Fruit fly (Drosophila melanogaster): Measurements from ENCODE around the gene cyc.

The cyc gene

dm6 chr3L:19778530-19778929 is 37.2 kb downstream of the cyc start:
- no peak for TF ChIP-seq CG18619 (GFP tag; optimal IDR thresholded peaks at IDR 0.05)
- peak; percentile 76 for TF ChIP-seq Med (GFP tag)
- peak; percentile 41 for TF ChIP-seq Hmr (GFP tag; optimal IDR thresholded peaks at IDR 0.05)
- peak; percentile 76 for TF ChIP-seq CG13894 (tag; optimal IDR thresholded peaks at IDR 0.05)
- TF ChIP-seq CG12769 (tag; optimal IDR thresholded peaks at IDR 0.05) = peak; percentile 58
- peak; percentile 18 for TF ChIP-seq PHDP (tag; optimal IDR thresholded peaks at IDR 0.05)
- TF ChIP-seq lab (GFP tag; optimal IDR thresholded peaks at IDR 0.05) = peak; percentile 33
- TF ChIP-seq CG8290 (GFP tag; optimal IDR thresholded peaks at IDR 0.05) = no peak
- peak in 1 of 2 experiments; percentile 24 for TF ChIP-seq CG8290 (tag; optimal IDR thresholded peaks at IDR 0.05)
- TF ChIP-seq CG10147 (GFP tag; optimal IDR thresholded peaks at IDR 0.05) = no peak
- TF ChIP-seq CG10543 (GFP tag; optimal IDR thresholded peaks at IDR 0.05) = peak; percentile 4
- TF ChIP-seq Hr78 (GFP tag; optimal IDR thresholded peaks at IDR 0.05) = no peak
- peak; percentile 10 for TF ChIP-seq CG3281 (GFP tag; optimal IDR thresholded peaks at IDR 0.05)
- TF ChIP-seq Rx (GFP tag; IDR thresholded peaks at IDR 0.05) = no peak

- TF ChIP-seq pfk (GFP tag; optimal IDR thresholded peaks at IDR 0.05) = peak; percentile 51
- no peak for TF ChIP-seq slou (GFP tag; optimal IDR thresholded peaks at IDR 0.05)
- TF ChIP-seq YL-1 (GFP tag; optimal IDR thresholded peaks at IDR 0.05) = no peak
- no peak for TF ChIP-seq Sin3A (optimal IDR thresholded peaks at IDR 0.05)
- no peak for TF ChIP-seq Poxn (GFP tag; IDR thresholded peaks at IDR 0.05)
- TF ChIP-seq crp (GFP tag; optimal IDR thresholded peaks at IDR 0.05) = no peak
- no peak for TF ChIP-seq CG13287 (GFP tag; IDR thresholded peaks at IDR 0.05; ENCODE audit: partially characterized antibody)
- TF ChIP-seq sqz (GFP tag; optimal IDR thresholded peaks at IDR 0.05) = peak; percentile 65
- TF ChIP-seq zen2 (GFP tag; IDR thresholded peaks at IDR 0.05; ENCODE audit: partially characterized antibody) = no peak
- no peak for TF ChIP-seq sima (GFP tag; optimal IDR thresholded peaks at IDR 0.05)
- no peak for TF ChIP-seq CG11398 (GFP tag; optimal IDR thresholded peaks at IDR 0.05)
- peak; percentile 33 for TF ChIP-seq grn (GFP tag; optimal IDR thresholded peaks at IDR 0.05)
- TF ChIP-seq sd (tag; optimal IDR thresholded peaks at IDR 0.05) = peak; percentile 54
- peak; percentile 79 for TF ChIP-seq sug (tag; optimal IDR thresholded peaks at IDR 0.05)
- peak; percentile 37 for TF ChIP-seq CG18599 (GFP tag; optimal IDR thresholded peaks at IDR 0.05)
- TF ChIP-seq zfh1 (GFP tag; IDR thresholded peaks at IDR 0.05) = no peak
- no peak for TF ChIP-seq gce (GFP tag; IDR thresholded peaks at IDR 0.05)
- no peak for TF ChIP-seq tna (GFP tag; IDR thresholded peaks at IDR 0.05; ENCODE audit: partially characterized antibody)
- peak; percentile 93 for TF ChIP-seq exex (tag; optimal IDR thresholded peaks at IDR 0.05)
- no peak for TF ChIP-seq E2f2 (GFP tag; IDR thresholded peaks at IDR 0.05)
- no peak for TF ChIP-seq Gsc (GFP tag; IDR thresholded peaks at IDR 0.05)
- no peak for TF ChIP-seq B-H1 (GFP tag; IDR thresholded peaks at IDR 0.05)
- no peak for TF ChIP-seq CG3281 (GFP tag; optimal IDR thresholded peaks at IDR 0.05)
- no peak for TF ChIP-seq Hr78 (GFP tag; optimal IDR thresholded peaks at IDR 0.05)
- no peak for TF ChIP-seq Doc3 (GFP tag; IDR thresholded peaks at IDR 0.05; ENCODE audit: partially characterized antibody)
- no peak for TF ChIP-seq CG12236 (GFP tag; optimal IDR thresholded peaks at IDR 0.05)
- TF ChIP-seq mld (GFP tag; IDR thresholded peaks at IDR 0.05; ENCODE audit: partially characterized antibody) = no peak
- no peak for TF ChIP-seq lilli (GFP tag; optimal IDR thresholded peaks at IDR 0.05)
- no peak for TF ChIP-seq CHES-1-like (GFP tag; optimal IDR thresholded peaks at IDR 0.05)
- TF ChIP-seq sob (GFP tag; IDR thresholded peaks at IDR 0.05) = no peak
- no peak for TF ChIP-seq PHDP (tag; optimal IDR thresholded peaks at IDR 0.05)
- no peak for TF ChIP-seq CG7987 (GFP tag; optimal IDR thresholded peaks at IDR 0.05)
- TF ChIP-seq eve (GFP tag; optimal IDR thresholded peaks at IDR 0.05) = peak in 1 of 2 experiments; percentile 68
- peak; percentile 72 for TF ChIP-seq gro (GFP tag; optimal IDR thresholded peaks at IDR 0.05)
- peak; percentile 89 for TF ChIP-seq Vsx1 (GFP tag; optimal IDR thresholded peaks at IDR 0.05)
- 0 out of 3 replicates have a peak, but pooled peaks have one; percentile 18 for TF ChIP-seq CG2199 (GFP tag; IDR thresholded peaks at IDR 0.05)
- peak; percentile 78 for TF ChIP-seq lab (GFP tag; optimal IDR thresholded peaks at IDR 0.05)
- TF ChIP-seq bowl (GFP tag; IDR thresholded peaks at IDR 0.05) = no peak
Observed at dm6 chr3L:19777279-19777960, 38.3 kb downstream of the cyc start.
